Worm (Caenorhabditis elegans) whole organism, young adult: Measurements from ENCODE around the gene snfc-5.

Source experiments
- F22D6.2 ChIP-seq: sonication (generic microtip); optimal IDR thresholded peaks from 2 replicates; lab custom pipeline; 2016; ENCODE audit warnings: mild to moderate bottlenecking, missing genetic modification characterization, missing compliant biosample characterization
- F33H1.4 ChIP-seq: fragments of 200-800 bp; sonication (Bioruptor generic); IDR thresholded peaks from 2 replicates; pipeline ENCODE4 v1.3.6; 2022; ENCODE audit warnings: missing genetic modification reagents, missing genetic modification characterization, missing compliant biosample characterization
- F52B5.7 ChIP-seq: sonication (generic microtip); optimal IDR thresholded peaks from 2 replicates; lab custom pipeline; 2016; ENCODE audit warnings: mild to moderate bottlenecking, missing genetic modification characterization, missing compliant biosample characterization
- ama-1 ChIP-seq, 3 experiments: fragments of 150-350 bp in 1 of 3; sonication (generic microtip) in 2 of 3; optimal IDR thresholded peaks; 2 replicates each; lab custom pipeline; 2014 to 2018; ENCODE audit warnings: missing biosample characterization in 2 of 3, missing genetic modification characterization in 2 of 3, missing genetic modification reagents in 2 of 3
- athp-1 ChIP-seq: sonication (generic microtip); optimal IDR thresholded peaks from 2 replicates; lab custom pipeline; 2017; ENCODE audit warnings: mild to moderate bottlenecking, missing genetic modification characterization, missing compliant biosample characterization
- dpl-1 ChIP-seq: fragments of 150-350 bp; optimal IDR thresholded peaks from 2 replicates; lab custom pipeline; 2014; ENCODE audit warnings: missing biosample characterization, missing genetic modification reagents, missing genetic modification characterization
- efl-1 ChIP-seq: fragments of 150-350 bp; optimal IDR thresholded peaks from 2 replicates; lab custom pipeline; 2014; ENCODE audit warnings: missing biosample characterization, missing genetic modification reagents, missing genetic modification characterization
- gei-17 ChIP-seq: fragments of 200-800 bp; sonication (Bioruptor generic); optimal IDR thresholded peaks from 2 replicates; lab custom pipeline; 2018; ENCODE audit warnings: mild to moderate bottlenecking, missing genetic modification characterization, missing compliant biosample characterization
- sptf-2 ChIP-seq: fragments of 200-800 bp; sonication (Bioruptor generic); optimal IDR thresholded peaks from 2 replicates; lab custom pipeline; 2018; ENCODE audit warnings: mild to moderate bottlenecking, missing genetic modification characterization, missing compliant biosample characterization
- tbx-9 ChIP-seq: sonication (generic microtip); optimal IDR thresholded peaks from 2 replicates; lab custom pipeline; 2016; ENCODE audit warnings: borderline replicate concordance, missing genetic modification characterization, inconsistent platforms, missing compliant biosample characterization
- ztf-3 ChIP-seq: fragments of 200-800 bp; sonication (Bioruptor generic); optimal IDR thresholded peaks from 2 replicates; lab custom pipeline; 2018; ENCODE audit warnings: mild to moderate bottlenecking, missing genetic modification characterization, missing compliant biosample characterization
- ztf-6 ChIP-seq: fragments of 200-800 bp; sonication (Bioruptor generic); IDR thresholded peaks from 2 replicates; pipeline ENCODE4 v1.3.6; 2022; ENCODE audit warnings: missing genetic modification reagents, missing genetic modification characterization, missing compliant biosample characterization

- no peak for TF ChIP-seq F33H1.4
- no peak for TF ChIP-seq dpl-1 (GFP tag; lab: Kevin White, UChicago)
- no peak for TF ChIP-seq ztf-6
- TF ChIP-seq ama-1 (optimal IDR thresholded peaks at IDR 0.05; lab: Kevin White, UChicago) = no peak
- no peak for TF ChIP-seq ama-1 (GFP tag; optimal IDR thresholded peaks at IDR 0.05; lab: Kevin White, UChicago)
- TF ChIP-seq F52B5.7 = no peak
- TF ChIP-seq sptf-2 (GFP tag; lab: Kevin White, UChicago) = no peak
- no peak for TF ChIP-seq athp-1 (tag; lab: Kevin White, UChicago)
- no peak for TF ChIP-seq tbx-9
- no peak for TF ChIP-seq efl-1 (GFP tag; lab: Kevin White, UChicago)
- no peak for TF ChIP-seq ztf-3
- TF ChIP-seq F22D6.2 (tag; lab: Kevin White, UChicago) = no peak
- TF ChIP-seq gei-17 = no peak
These were observed 34.0 kb upstream of the snfc-5 start, which contains the start of gene ckb-3 for ce11 chrIII:4370585-4370984.
